In genomic region chrV:19428936-19429335, ce11 we compare ENCODE assay signal across 4 worm cellular contexts.
TF ChIP-seq lines count a peak whose summit lies in the region.

No protein-coding gene starts in this region.

TF ChIP-seq in whole organism, L1 larva, 84 proteins besides CTCF, POLR2A, EP300 and RAD21:
- TF ChIP-seq unc-98 (GFP tag; IDR thresholded peaks at IDR 0.05; lab: Robert Waterston, UW) (no peak), lin-14 (GFP tag; optimal IDR thresholded peaks at IDR 0.05; lab: Kevin White, UChicago) (peak; percentile 73), blmp-1 (tag; optimal IDR thresholded peaks at IDR 0.05; lab: Kevin White, UChicago) (peak; percentile 57), lsy-2 (tag; optimal IDR thresholded peaks at IDR 0.05; lab: Kevin White, UChicago) (peak in 1 of 2 experiments; percentile 18), snu-23 (GFP tag; optimal IDR thresholded peaks at IDR 0.05; lab: Kevin White, UChicago) (peak; percentile 56), skn-1 (tag; optimal IDR thresholded peaks at IDR 0.05; lab: Kevin White, UChicago) (no peak), fos-1 (tag; optimal IDR thresholded peaks at IDR 0.05; lab: Kevin White, UChicago) (no peak), sup-37 (GFP tag; optimal IDR thresholded peaks at IDR 0.05; lab: Kevin White, UChicago) (peak; percentile 17), nhr-90 (tag; optimal IDR thresholded peaks at IDR 0.05; lab: Kevin White, UChicago; ENCODE audit: poor library complexity) (peak; percentile 28), efl-3 (GFP tag; optimal IDR thresholded peaks at IDR 0.05; lab: Kevin White, UChicago) (no peak), nhr-85 (tag; lab: Kevin White, UChicago) (peak; percentile 76), nhr-20 (tag; optimal IDR thresholded peaks at IDR 0.05; lab: Kevin White, UChicago) (peak; percentile 74), ztf-11 (tag; optimal IDR thresholded peaks at IDR 0.05; lab: Kevin White, UChicago) (no peak), swsn-7 (tag; optimal IDR thresholded peaks at IDR 0.05; lab: Kevin White, UChicago) (no peak), hlh-4 (tag; optimal IDR thresholded peaks at IDR 0.05; lab: Kevin White, UChicago) (no peak), nhr-71 (tag; optimal IDR thresholded peaks at IDR 0.05; lab: Kevin White, UChicago) (peak; percentile 54), nhr-47 (tag; optimal IDR thresholded peaks at IDR 0.05; lab: Kevin White, UChicago) (peak; percentile 17)

TF ChIP-seq in whole organism, L2 larva, 48 proteins besides CTCF, POLR2A, EP300 and RAD21:
- TF ChIP-seq ztf-4 (tag; optimal IDR thresholded peaks at IDR 0.05; lab: Kevin White, UChicago): no peak
- TF ChIP-seq skn-1 (tag; optimal IDR thresholded peaks at IDR 0.05; lab: Kevin White, UChicago): no peak
- TF ChIP-seq lin-11 (tag; optimal IDR thresholded peaks at IDR 0.05; lab: Kevin White, UChicago): no peak
- TF ChIP-seq mdl-1 (tag; optimal IDR thresholded peaks at IDR 0.05; lab: Kevin White, UChicago): no peak
- TF ChIP-seq nhr-77 (tag; optimal IDR thresholded peaks at IDR 0.05; lab: Kevin White, UChicago): no peak
- TF ChIP-seq lsy-2 (tag; optimal IDR thresholded peaks at IDR 0.05; lab: Kevin White, UChicago): no peak
- TF ChIP-seq ceh-16 (tag; optimal IDR thresholded peaks at IDR 0.05; lab: Kevin White, UChicago): peak; percentile 40
- TF ChIP-seq nhr-25 (tag; optimal IDR thresholded peaks at IDR 0.05; lab: Kevin White, UChicago): peak; percentile 28
- TF ChIP-seq sma-9 (GFP tag; optimal IDR thresholded peaks at IDR 0.05; lab: Kevin White, UChicago): peak; percentile 56
- TF ChIP-seq sma-9 (tag; optimal IDR thresholded peaks at IDR 0.05; lab: Kevin White, UChicago): no peak
- TF ChIP-seq unc-62 (GFP tag; optimal IDR thresholded peaks at IDR 0.05; lab: Kevin White, UChicago): no peak
- no peak for TF ChIP-seq F13H6.1 (tag; optimal IDR thresholded peaks at IDR 0.05; lab: Kevin White, UChicago)
- TF ChIP-seq nhr-12 (tag; optimal IDR thresholded peaks at IDR 0.05; lab: Kevin White, UChicago): no peak
- no peak for TF ChIP-seq ztf-11 (tag; optimal IDR thresholded peaks at IDR 0.05; lab: Kevin White, UChicago)
- no peak for TF ChIP-seq ZK546.5 (tag; optimal IDR thresholded peaks at IDR 0.05; lab: Kevin White, UChicago)
- no peak for TF ChIP-seq R02D3.7 (tag; optimal IDR thresholded peaks at IDR 0.05; lab: Kevin White, UChicago)
- peak; percentile 57 for TF ChIP-seq nhr-23 (tag; optimal IDR thresholded peaks at IDR 0.05; lab: Kevin White, UChicago)
- TF ChIP-seq nhr-6 (tag; optimal IDR thresholded peaks at IDR 0.05; lab: Kevin White, UChicago): no peak
- TF ChIP-seq unc-55 (GFP tag; optimal IDR thresholded peaks at IDR 0.05; lab: Kevin White, UChicago): no peak
- no peak for TF ChIP-seq ama-1 (optimal IDR thresholded peaks at IDR 0.05; lab: Kevin White, UChicago)
- peak; percentile 60 for TF ChIP-seq elt-1 (tag; optimal IDR thresholded peaks at IDR 0.05; lab: Kevin White, UChicago)

TF ChIP-seq in whole organism, L3 larva, 47 proteins besides CTCF, POLR2A, EP300 and RAD21:
- TF ChIP-seq nhr-43 (tag; optimal IDR thresholded peaks at IDR 0.05; lab: Kevin White, UChicago; ENCODE audit: poor library complexity, severe bottlenecking) (no peak), elt-1 (tag; optimal IDR thresholded peaks at IDR 0.05; lab: Kevin White, UChicago) (peak; percentile 95), ztf-4 (tag; optimal IDR thresholded peaks at IDR 0.05; lab: Kevin White, UChicago) (no peak), nhr-76 (tag; optimal IDR thresholded peaks at IDR 0.05; lab: Kevin White, UChicago) (no peak), ceh-9 (tag; optimal IDR thresholded peaks at IDR 0.05; lab: Kevin White, UChicago) (no peak), nhr-23 (tag; optimal IDR thresholded peaks at IDR 0.05; lab: Kevin White, UChicago) (no peak), ceh-82 (tag; optimal IDR thresholded peaks at IDR 0.05; lab: Kevin White, UChicago) (no peak), fkh-2 (tag; optimal IDR thresholded peaks at IDR 0.05; lab: Kevin White, UChicago) (no peak), nhr-25 (tag; optimal IDR thresholded peaks at IDR 0.05; lab: Kevin White, UChicago) (peak; percentile 32), nhr-28 (tag; optimal IDR thresholded peaks at IDR 0.05; lab: Kevin White, UChicago) (no peak), nfya-1 (tag; optimal IDR thresholded peaks at IDR 0.05; lab: Kevin White, UChicago; ENCODE audit: insufficient read depth) (no peak), nhr-237 (tag; optimal IDR thresholded peaks at IDR 0.05; lab: Kevin White, UChicago) (no peak)
TF ChIP-seq in whole organism, L3 larva: peak in this region for 2.

TF ChIP-seq in whole organism, mixed stage, embryonic, 35 proteins besides CTCF, POLR2A, EP300 and RAD21:
- TF ChIP-seq unc-39 (tag; optimal IDR thresholded peaks at IDR 0.05; lab: Kevin White, UChicago) (no peak), elt-1 (tag; optimal IDR thresholded peaks at IDR 0.05; lab: Kevin White, UChicago; ENCODE audit: borderline replicate concordance, insufficient read depth) (peak; percentile 60), hlh-1 (tag; optimal IDR thresholded peaks at IDR 0.05; lab: Kevin White, UChicago) (no peak), ceh-39 (tag; optimal IDR thresholded peaks at IDR 0.05; lab: Kevin White, UChicago) (no peak), elt-3 (tag; optimal IDR thresholded peaks at IDR 0.05; lab: Kevin White, UChicago) (no peak), ceh-43 (GFP tag; optimal IDR thresholded peaks at IDR 0.05; lab: Kevin White, UChicago) (no peak), pha-4 (tag; optimal IDR thresholded peaks at IDR 0.05; lab: Kevin White, UChicago) (no peak), ham-2 (GFP tag; optimal IDR thresholded peaks at IDR 0.05; lab: Kevin White, UChicago) (peak; percentile 71), ceh-83 (GFP tag; optimal IDR thresholded peaks at IDR 0.05; lab: Kevin White, UChicago) (no peak), drap-1 (GFP tag; optimal IDR thresholded peaks at IDR 0.05; lab: Kevin White, UChicago) (no peak)

Comparison
In these comparisons a context has a peak if more than half of its experiments do, and no peak if none do; other contexts are left out.
1. Of the 22 proteins assayed by ChIP-seq in both whole organism, L1 larva and whole organism, L2 larva: peak only in whole organism, L1 larva: blmp-1; only in whole organism, L2 larva: none; in both: none; in neither: 20; mixed calls (peak in some experiments, not most) for 1.